Worm (Caenorhabditis elegans): ENCODE data around the gene lec-8.

Gene lec-8

ce11 chrX:9848214-9848789, 2.1 kb upstream of the lec-8 start:
- no peak for TF ChIP-seq unc-62 (GFP tag; optimal IDR thresholded peaks at IDR 0.05)

DNA sequence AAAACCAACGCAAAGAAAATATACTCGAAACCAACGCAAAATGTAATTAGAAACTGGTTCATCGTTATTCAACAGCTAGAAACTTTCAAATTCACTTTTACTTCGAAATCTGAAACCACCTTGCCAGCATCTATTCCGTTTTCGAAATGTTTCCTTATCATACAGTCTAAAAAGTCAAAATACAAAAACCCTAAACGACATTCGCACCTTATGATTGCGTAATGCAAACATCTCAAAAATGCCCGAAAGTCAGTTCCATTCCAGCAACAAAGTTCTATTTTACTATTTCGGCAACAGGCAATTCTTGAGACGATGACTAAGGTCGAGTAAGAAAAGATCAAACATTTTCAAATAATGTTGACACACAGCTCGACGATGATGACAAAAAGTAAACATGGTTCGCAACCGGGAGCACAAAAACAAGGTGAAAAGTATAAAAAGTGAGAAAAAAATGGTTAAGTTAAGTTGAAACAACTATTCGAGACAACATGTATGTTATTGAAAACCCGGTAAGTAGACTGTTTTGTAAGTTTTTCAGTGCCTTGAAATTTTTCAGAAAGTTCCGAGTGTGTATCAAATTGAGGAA, 1.5 kb downstream of the lec-8 start, which contains the start of gene lec-7:
lec-7 (plus strand) TSS at position 297 of the 586 bp plus-strand sequence.
- TF ChIP-seq unc-62 (GFP tag; optimal IDR thresholded peaks at IDR 0.05): no peak

ce11 chrX:9856618-9857017, 6.2 kb downstream of the lec-8 start, which contains the start of gene R07B1.11:
Gene R07B1.11, plus strand, starts transcription at chrX:9856918.
- no peak for TF ChIP-seq unc-62 (GFP tag; optimal IDR thresholded peaks at IDR 0.05)

- TF ChIP-seq unc-62 (GFP tag; optimal IDR thresholded peaks at IDR 0.05): no peak
Observed at ce11 chrX:9858069-9858468, 7.7 kb downstream of the lec-8 start, which contains the start of gene scav-5. Gene scav-5, plus strand, starts transcription at chrX:9858365.

DNA sequence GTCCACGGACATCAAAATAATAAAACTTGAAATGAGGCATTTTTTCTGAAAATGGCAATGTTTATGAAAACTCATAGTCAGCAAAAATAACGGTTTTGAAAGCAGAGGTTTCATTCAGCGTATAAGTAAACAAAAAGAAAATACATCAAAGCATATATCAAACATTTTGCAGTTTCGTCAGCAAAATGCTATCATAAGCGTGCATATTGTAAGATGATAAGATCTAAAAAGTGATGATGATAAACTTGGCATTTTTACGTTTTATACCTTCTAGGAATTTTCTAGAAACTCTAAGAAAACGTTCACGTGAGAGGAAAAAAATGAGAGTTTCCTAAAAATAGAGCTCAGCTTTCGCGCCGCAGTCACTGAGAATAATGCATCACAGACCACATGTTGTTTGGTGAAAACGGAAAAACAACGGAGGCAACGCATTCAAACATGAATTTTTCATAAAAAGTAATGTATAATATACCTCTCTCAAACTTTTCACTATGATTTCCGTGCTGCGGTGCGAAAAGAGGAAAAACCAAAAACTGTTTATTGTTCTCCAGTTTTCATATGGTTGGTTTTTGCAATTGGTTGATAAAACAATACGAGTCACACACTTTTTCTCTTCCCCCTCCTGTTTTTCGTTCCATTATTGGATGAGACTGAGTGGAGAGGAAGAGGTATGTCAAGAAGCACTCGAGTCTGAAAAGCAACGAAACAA, 12.7 kb downstream of the lec-8 start, which contains the start of the genes gst-36 and R07B1.5:
gst-36 (minus strand) TSS at position 45 of the 709 bp plus-strand sequence.
R07B1.5 (plus strand) TSS at position 665 of the 709 bp plus-strand sequence.
- TF ChIP-seq unc-62 (GFP tag; optimal IDR thresholded peaks at IDR 0.05): no peak

DNA sequence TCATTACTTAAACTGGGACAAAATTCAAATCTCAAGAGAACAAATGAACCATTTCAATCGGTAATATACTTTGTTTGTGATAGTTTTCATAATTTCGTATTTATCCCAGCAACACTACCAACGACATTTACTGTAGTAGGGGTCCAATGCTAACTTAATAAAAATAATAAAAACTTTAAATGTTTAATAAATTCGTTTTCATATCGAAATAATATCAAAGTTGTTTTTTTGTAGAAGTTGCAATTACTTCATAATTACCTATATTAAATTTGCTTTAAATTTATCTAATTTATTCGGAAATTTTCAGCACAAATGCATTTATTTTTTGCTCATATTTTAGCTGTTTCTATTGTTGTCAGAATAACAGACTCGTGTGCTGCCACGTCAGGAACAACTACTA, 16.0 kb downstream of the lec-8 start, which contains the start of gene R07B1.6:
R07B1.6 (plus strand) TSS at position 301 of the 400 bp plus-strand sequence.
- TF ChIP-seq unc-62 (GFP tag; optimal IDR thresholded peaks at IDR 0.05): no peak

DNA sequence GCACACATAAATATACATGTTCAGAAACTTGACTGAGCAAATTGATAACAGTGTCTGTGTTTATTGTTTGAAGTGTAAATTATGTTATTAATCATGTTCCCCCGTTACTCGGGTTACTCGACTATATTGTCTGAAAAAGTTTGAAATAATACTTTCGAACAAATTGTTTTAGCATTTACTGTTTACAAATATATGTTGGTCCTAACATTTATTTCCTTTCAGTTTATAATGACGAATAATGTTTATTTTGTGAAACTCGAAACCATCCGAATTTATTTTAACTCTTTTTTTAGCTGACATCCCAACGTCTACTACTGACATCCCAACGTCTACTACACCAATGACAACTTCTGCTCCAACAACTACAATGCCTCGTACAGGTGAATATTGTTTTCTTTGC, 18.4 kb downstream of the lec-8 start, which contains the start of gene R07B1.7:
R07B1.7 (plus strand) TSS at position 301 of the 400 bp plus-strand sequence.
- no peak for TF ChIP-seq unc-62 (GFP tag; optimal IDR thresholded peaks at IDR 0.05)

ce11 chrX:9869522-9869921, 19.2 kb downstream of the lec-8 start, which contains the start of gene R07B1.13:
Gene R07B1.13, plus strand, starts transcription at chrX:9869822.
- TF ChIP-seq unc-62 (GFP tag; optimal IDR thresholded peaks at IDR 0.05): no peak

ce11 chrX:9872554-9872953, 22.2 kb downstream of the lec-8 start, which contains the start of gene R07B1.8:
Gene R07B1.8, minus strand, starts transcription at chrX:9872654.
- no peak for TF ChIP-seq unc-62 (GFP tag; optimal IDR thresholded peaks at IDR 0.05)

- no peak for TF ChIP-seq unc-62 (GFP tag; optimal IDR thresholded peaks at IDR 0.05)
Observed at ce11 chrX:9877117-9877516, 26.7 kb downstream of the lec-8 start, which contains the start of gene R07B1.9. Gene R07B1.9, plus strand, starts transcription at chrX:9877417.

ce11 chrX:9882112-9882511, 31.7 kb downstream of the lec-8 start, which contains the start of gene glo-1:
Gene glo-1, minus strand, starts transcription at chrX:9882212.
- TF ChIP-seq unc-62 (GFP tag; optimal IDR thresholded peaks at IDR 0.05): no peak

- TF ChIP-seq unc-62 (GFP tag; optimal IDR thresholded peaks at IDR 0.05): no peak
Observed at ce11 chrX:9882572-9882971, 32.2 kb downstream of the lec-8 start.

- TF ChIP-seq unc-62 (GFP tag; optimal IDR thresholded peaks at IDR 0.05): no peak
Observed at ce11 chrX:9883837-9884324, 33.5 kb downstream of the lec-8 start, which contains the start of gene mrp-4. Gene mrp-4, plus strand, starts transcription at chrX:9884274.

- no peak for TF ChIP-seq unc-62 (GFP tag; optimal IDR thresholded peaks at IDR 0.05)
Observed at ce11 chrX:9892323-9892722, 42.0 kb downstream of the lec-8 start, which contains the start of gene F21G4.1. Gene F21G4.1, minus strand, starts transcription at chrX:9892328.

- no peak for TF ChIP-seq unc-62 (GFP tag; optimal IDR thresholded peaks at IDR 0.05)
Observed at ce11 chrX:9893069-9893468, 42.7 kb downstream of the lec-8 start.

- no peak for TF ChIP-seq unc-62 (GFP tag; optimal IDR thresholded peaks at IDR 0.05)
Observed at ce11 chrX:9894844-9895243, 44.5 kb downstream of the lec-8 start, which contains the start of gene F21G4.3. Gene F21G4.3, plus strand, starts transcription at chrX:9895144.

Measured in whole organism, dauer.